Worm (Caenorhabditis elegans) whole organism, late embryonic: Measurements from ENCODE around the gene K10B3.5.

Experiments used
- C08G9.2 ChIP-seq: sonication (generic microtip); optimal IDR thresholded peaks from 2 replicates; lab custom pipeline; 2016; ENCODE audit warnings: mild to moderate bottlenecking, missing genetic modification characterization, moderate library complexity, missing compliant biosample characterization
- C38D4.7 ChIP-seq: fragments of 200-800 bp; sonication (Bioruptor generic); optimal IDR thresholded peaks from 2 replicates; lab custom pipeline; 2018; ENCODE audit warnings: mild to moderate bottlenecking, missing genetic modification characterization, moderate library complexity, missing compliant biosample characterization
- F13H6.1 ChIP-seq: sonication (generic microtip); optimal IDR thresholded peaks from 2 replicates; lab custom pipeline; 2016; ENCODE audit warnings: missing genetic modification characterization, missing compliant biosample characterization
- K09A11.1 ChIP-seq: sonication (generic microtip); optimal IDR thresholded peaks from 2 replicates; lab custom pipeline; 2017; ENCODE audit warnings: antibody characterized with exemption, mild to moderate bottlenecking, missing genetic modification characterization, missing compliant biosample characterization; ENCODE audit not compliant: insufficient read depth
- ahr-1 ChIP-seq: sonication (generic microtip); optimal IDR thresholded peaks from 2 replicates; lab custom pipeline; 2016; ENCODE audit warnings: missing genetic modification characterization, missing compliant biosample characterization
- ceh-18 ChIP-seq: sonication (generic microtip); optimal IDR thresholded peaks from 2 replicates; lab custom pipeline; 2016; ENCODE audit warnings: missing genetic modification characterization, missing compliant biosample characterization
- ceh-19 ChIP-seq: fragments of 200-800 bp; sonication (Bioruptor generic); optimal IDR thresholded peaks from 2 replicates; lab custom pipeline; 2018; ENCODE audit warnings: mild to moderate bottlenecking, missing genetic modification characterization, missing compliant biosample characterization
- ceh-31 ChIP-seq: sonication (generic microtip); optimal IDR thresholded peaks from 2 replicates; lab custom pipeline; 2016; ENCODE audit warnings: missing genetic modification characterization, missing compliant biosample characterization
- ceh-34 ChIP-seq: sonication (generic microtip); optimal IDR thresholded peaks from 2 replicates; lab custom pipeline; 2016; ENCODE audit warnings: mild to moderate bottlenecking, missing genetic modification characterization, missing compliant biosample characterization
- ceh-45 ChIP-seq: fragments of 200-800 bp; sonication (Bioruptor generic); IDR thresholded peaks from 2 replicates; pipeline ENCODE4 v1.3.6; 2022; ENCODE audit warnings: missing genetic modification reagents, missing genetic modification characterization, missing compliant biosample characterization
- ceh-48 ChIP-seq: sonication (generic microtip); optimal IDR thresholded peaks from 2 replicates; lab custom pipeline; 2016; ENCODE audit warnings: missing genetic modification characterization, inconsistent platforms, missing compliant biosample characterization
- ceh-6 ChIP-seq: fragments of 200-800 bp; sonication (Bioruptor generic); optimal IDR thresholded peaks from 2 replicates; lab custom pipeline; 2018; ENCODE audit warnings: mild to moderate bottlenecking, missing genetic modification characterization, missing compliant biosample characterization
- ceh-9 ChIP-seq: sonication (generic microtip); optimal IDR thresholded peaks from 2 replicates; lab custom pipeline; 2016; ENCODE audit warnings: mild to moderate bottlenecking, missing genetic modification characterization, inconsistent platforms, missing compliant biosample characterization
- che-1 ChIP-seq: sonication (generic microtip); optimal IDR thresholded peaks from 2 replicates; lab custom pipeline; 2016; ENCODE audit warnings: mild to moderate bottlenecking, missing genetic modification characterization, missing compliant biosample characterization
- dmd-4 ChIP-seq: sonication (generic microtip); optimal IDR thresholded peaks from 2 replicates; lab custom pipeline; 2016; ENCODE audit warnings: borderline replicate concordance, missing genetic modification characterization, missing compliant biosample characterization
- elt-2 ChIP-seq: sonication (generic microtip); optimal IDR thresholded peaks from 2 replicates; lab custom pipeline; 2016; ENCODE audit warnings: missing genetic modification reagents, missing genetic modification characterization, missing compliant biosample characterization
- elt-4 ChIP-seq: sonication (generic microtip); optimal IDR thresholded peaks from 2 replicates; lab custom pipeline; 2016; ENCODE audit warnings: missing genetic modification characterization, missing compliant biosample characterization
- fkh-10 ChIP-seq: fragments of 150-350 bp; optimal IDR thresholded peaks from 2 replicates; lab custom pipeline; 2014; ENCODE audit warnings: missing biosample characterization, missing genetic modification reagents, missing genetic modification characterization
- fkh-6 ChIP-seq: sonication (generic microtip); optimal IDR thresholded peaks from 2 replicates; lab custom pipeline; 2016; ENCODE audit warnings: missing genetic modification characterization, missing compliant biosample characterization
- gmeb-2 ChIP-seq: sonication (generic microtip); optimal IDR thresholded peaks from 2 replicates; lab custom pipeline; 2016; ENCODE audit warnings: missing genetic modification characterization, inconsistent platforms, missing compliant biosample characterization
- hlh-30 ChIP-seq: sonication (generic microtip); optimal IDR thresholded peaks from 2 replicates; lab custom pipeline; 2017; ENCODE audit warnings: antibody characterized with exemption, missing genetic modification characterization, missing compliant biosample characterization; ENCODE audit not compliant: insufficient read depth
- madf-2 ChIP-seq: sonication (generic microtip); optimal IDR thresholded peaks from 2 replicates; lab custom pipeline; 2017; ENCODE audit warnings: missing genetic modification characterization, missing compliant biosample characterization
- nfya-1 ChIP-seq: sonication (generic microtip); optimal IDR thresholded peaks from 2 replicates; lab custom pipeline; 2017; ENCODE audit warnings: missing genetic modification characterization, mild to moderate bottlenecking, missing compliant biosample characterization, antibody characterized with exemption, moderate library complexity
- nhr-232 ChIP-seq: sonication (generic microtip); optimal IDR thresholded peaks from 2 replicates; lab custom pipeline; 2016; ENCODE audit warnings: missing genetic modification characterization, missing compliant biosample characterization
- npax-4 ChIP-seq: sonication (generic microtip); optimal IDR thresholded peaks from 2 replicates; lab custom pipeline; 2016; ENCODE audit warnings: missing genetic modification characterization, missing compliant biosample characterization
- odd-2 ChIP-seq: sonication (generic microtip); optimal IDR thresholded peaks from 2 replicates; lab custom pipeline; 2017; ENCODE audit warnings: antibody characterized with exemption, mild to moderate bottlenecking, missing genetic modification characterization, missing compliant biosample characterization
- pax-1 ChIP-seq: fragments of 150-350 bp; optimal IDR thresholded peaks from 2 replicates; lab custom pipeline; 2014; ENCODE audit warnings: missing biosample characterization, missing genetic modification characterization
- pha-2 ChIP-seq: sonication (generic microtip); optimal IDR thresholded peaks from 2 replicates; lab custom pipeline; 2017; ENCODE audit warnings: mild to moderate bottlenecking, missing genetic modification characterization, missing compliant biosample characterization
- pha-4 ChIP-seq: fragments of 150-350 bp; optimal IDR thresholded peaks from 2 replicates; lab custom pipeline; 2018; ENCODE audit warnings: missing biosample characterization, missing genetic modification reagents, missing genetic modification characterization
- pqm-1 ChIP-seq: sonication (generic microtip); optimal IDR thresholded peaks from 2 replicates; lab custom pipeline; 2016; ENCODE audit warnings: missing genetic modification characterization, missing compliant biosample characterization
- sdc-2 ChIP-seq: sonication (generic microtip); optimal IDR thresholded peaks from 2 replicates; lab custom pipeline; 2016; ENCODE audit warnings: missing genotype, missing genetic modification characterization, missing compliant biosample characterization
- sox-4 ChIP-seq: sonication (generic microtip); optimal IDR thresholded peaks from 2 replicates; lab custom pipeline; 2017; ENCODE audit warnings: mild to moderate bottlenecking, missing genetic modification characterization, inconsistent platforms, missing compliant biosample characterization
- syd-9 ChIP-seq: sonication (generic microtip); optimal IDR thresholded peaks from 2 replicates; lab custom pipeline; 2016; ENCODE audit warnings: mild to moderate bottlenecking, missing genetic modification characterization, moderate library complexity, missing compliant biosample characterization
- tbx-2 ChIP-seq: sonication (generic microtip); optimal IDR thresholded peaks from 2 replicates; lab custom pipeline; 2016; ENCODE audit warnings: missing genetic modification characterization, missing compliant biosample characterization
- unc-3 ChIP-seq, 2 experiments: fragments of 200-800 bp in 1 of 2; sonication (Bioruptor generic) in 1 of 2; sonication (generic microtip) in 1 of 2; conservative IDR thresholded peaks in 1 of 2; optimal IDR thresholded peaks in 1 of 2; 2 replicates each; pipeline versions ENCODE4 v1.3.6 to Lab custom; 2016 to 2022; ENCODE audit warnings: missing compliant biosample characterization in 2 of 2, missing genetic modification characterization in 2 of 2, missing genetic modification reagents in 1 of 2
- unc-42 ChIP-seq: sonication (generic microtip); optimal IDR thresholded peaks from 2 replicates; lab custom pipeline; 2016; ENCODE audit warnings: missing genotype, missing genetic modification characterization, missing compliant biosample characterization
- unc-86 ChIP-seq: sonication (generic microtip); optimal IDR thresholded peaks from 2 replicates; lab custom pipeline; 2016; ENCODE audit warnings: missing genetic modification characterization, missing compliant biosample characterization
- zip-5 ChIP-seq: sonication (generic microtip); optimal IDR thresholded peaks from 2 replicates; lab custom pipeline; 2016; ENCODE audit warnings: missing genetic modification characterization, missing compliant biosample characterization

Gene K10B3.5

DNA sequence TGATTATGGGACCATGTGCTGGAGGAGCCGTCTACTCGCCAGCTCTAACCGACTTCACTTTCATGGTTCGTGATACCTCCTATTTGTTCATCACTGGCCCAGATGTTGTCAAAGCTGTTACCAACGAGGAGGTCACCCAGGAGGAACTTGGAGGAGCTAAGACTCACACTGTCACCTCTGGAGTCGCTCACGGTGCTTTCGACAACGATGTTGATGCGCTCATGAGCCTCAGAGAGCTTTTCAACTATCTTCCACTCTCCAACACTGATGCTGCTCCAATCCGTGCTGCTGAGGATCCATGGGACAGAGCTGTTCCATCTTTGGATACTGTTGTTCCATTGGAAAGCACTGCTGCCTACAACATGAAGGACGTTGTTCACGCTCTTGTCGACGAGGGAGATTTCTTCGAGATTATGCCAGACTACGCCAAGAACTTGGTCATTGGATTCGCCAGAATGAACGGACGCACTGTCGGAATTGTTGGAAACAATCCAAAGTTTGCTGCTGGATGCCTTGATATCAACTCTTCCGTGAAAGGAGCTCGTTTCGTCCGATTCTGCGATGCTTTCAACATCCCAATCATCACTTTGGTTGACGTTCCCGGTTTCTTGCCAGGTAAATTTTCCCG lies 15.0 kb downstream of the K10B3.5 start:
- TF ChIP-seq nfya-1 (tag; lab: Kevin White, UChicago) (no peak), che-1 (tag; lab: Kevin White, UChicago) (no peak), C38D4.7 (no peak), ceh-6 (no peak), ahr-1 (tag; lab: Kevin White, UChicago) (no peak), unc-42 (tag; lab: Kevin White, UChicago) (no peak), ceh-9 (tag; lab: Kevin White, UChicago) (no peak), unc-86 (tag; lab: Kevin White, UChicago) (no peak), C08G9.2 (tag; lab: Kevin White, UChicago) (no peak), F13H6.1 (tag; lab: Kevin White, UChicago) (no peak), fkh-10 (GFP tag; lab: Kevin White, UChicago) (no peak), syd-9 (tag; lab: Kevin White, UChicago) (no peak), zip-5 (no peak), sox-4 (tag; lab: Kevin White, UChicago) (no peak), fkh-6 (tag; lab: Kevin White, UChicago) (no peak), odd-2 (no peak), ceh-48 (tag; lab: Kevin White, UChicago) (no peak), pha-2 (tag; lab: Kevin White, UChicago) (no peak)

- TF ChIP-seq nfya-1 (tag; lab: Kevin White, UChicago) (peak; percentile 39), pax-1 (tag; lab: Kevin White, UChicago) (no peak), elt-2 (peak; percentile 69), hlh-30 (tag; lab: Kevin White, UChicago) (peak; percentile 44), fkh-6 (tag; lab: Kevin White, UChicago) (peak; percentile 13), sdc-2 (tag; lab: Kevin White, UChicago) (peak; percentile 62), K09A11.1 (tag; lab: Kevin White, UChicago) (no peak), che-1 (tag; lab: Kevin White, UChicago) (peak; percentile 13), tbx-2 (tag; lab: Kevin White, UChicago) (peak; percentile 47), ceh-18 (tag; lab: Kevin White, UChicago) (peak; percentile 49), ceh-19 (GFP tag; lab: Kevin White, UChicago) (no peak), unc-42 (tag; lab: Kevin White, UChicago) (peak; percentile 50), C08G9.2 (tag; lab: Kevin White, UChicago) (peak; percentile 17), C38D4.7 (no peak), pqm-1 (no peak), ceh-31 (tag; lab: Kevin White, UChicago) (peak; percentile 43)
Measured at ce11 chrX:3089894-3090414, 16.3 kb downstream of the K10B3.5 start.

DNA sequence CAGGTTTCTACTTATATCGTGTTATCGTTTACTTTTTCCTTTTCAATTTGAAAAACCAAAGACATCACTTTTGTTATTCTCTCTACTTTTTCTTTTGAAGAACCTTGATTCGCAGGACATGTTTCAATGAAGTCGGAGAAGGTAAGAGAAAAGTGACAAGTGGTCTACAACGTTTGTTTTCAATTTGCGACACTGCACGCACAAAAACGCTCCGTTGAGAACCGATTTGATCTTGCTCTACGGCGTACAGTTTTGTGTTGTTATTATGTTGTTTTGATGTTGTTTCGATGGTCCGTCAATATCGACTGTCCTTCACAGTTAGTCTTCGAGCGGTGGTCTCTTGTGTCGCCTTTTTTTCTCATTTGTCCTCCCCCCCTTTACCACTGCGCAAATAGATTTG lies 16.9 kb downstream of the K10B3.5 start, which contains the start of gene pccb-1:
TSS of gene pccb-1 (plus strand) at position 127 of the 400 bp plus-strand sequence.
- no peak for TF ChIP-seq ceh-34
- TF ChIP-seq sox-4 (tag; lab: Kevin White, UChicago) = no peak
- TF ChIP-seq zip-5 = no peak
- TF ChIP-seq che-1 (tag; lab: Kevin White, UChicago) = no peak
- no peak for TF ChIP-seq gmeb-2 (tag; lab: Kevin White, UChicago)
- TF ChIP-seq pax-1 (tag; lab: Kevin White, UChicago) = no peak
- TF ChIP-seq nhr-232 = no peak
- TF ChIP-seq madf-2 (tag; lab: Kevin White, UChicago) = no peak
- no peak for TF ChIP-seq ceh-45
- TF ChIP-seq unc-3 (GFP tag; conservative IDR thresholded peaks at IDR 0.05; lab: Robert Waterston, UW) = no peak
- no peak for TF ChIP-seq unc-3 (tag; optimal IDR thresholded peaks at IDR 0.05; lab: Kevin White, UChicago)
- TF ChIP-seq elt-4 (tag; lab: Kevin White, UChicago) = no peak
- no peak for TF ChIP-seq dmd-4 (tag; lab: Kevin White, UChicago)
- TF ChIP-seq npax-4 (tag; lab: Kevin White, UChicago) = no peak
- TF ChIP-seq unc-42 (tag; lab: Kevin White, UChicago) = no peak
- no peak for TF ChIP-seq F13H6.1 (tag; lab: Kevin White, UChicago)
- no peak for TF ChIP-seq pha-4 (tag; lab: Kevin White, UChicago)
- TF ChIP-seq syd-9 (tag; lab: Kevin White, UChicago) = no peak
